Worm (Caenorhabditis elegans) whole organism, mixed stage, embryonic: Measurements from ENCODE around the gene srt-38.

Experiments used
- M03D4.4 ChIP-seq: sonication (generic microtip); optimal IDR thresholded peaks from 2 replicates; lab custom pipeline; 2017; ENCODE audit warnings: mild to moderate bottlenecking, missing genetic modification characterization, missing compliant biosample characterization
- ceh-39 ChIP-seq: fragments of 150-350 bp; optimal IDR thresholded peaks from 2 replicates; lab custom pipeline; 2014; ENCODE audit warnings: missing biosample characterization, missing genetic modification characterization
- ceh-83 ChIP-seq: fragments of 200-800 bp; sonication (Bioruptor generic); optimal IDR thresholded peaks from 2 replicates; lab custom pipeline; 2018; ENCODE audit warnings: mild to moderate bottlenecking, missing genetic modification characterization, missing compliant biosample characterization
- drap-1 ChIP-seq: fragments of 200-800 bp; sonication (Bioruptor generic); optimal IDR thresholded peaks from 3 replicates; lab custom pipeline; 2018; ENCODE audit warnings: mild to moderate bottlenecking, missing genetic modification characterization, missing compliant biosample characterization
- mab-5 ChIP-seq: fragments of 150-350 bp; optimal IDR thresholded peaks from 2 replicates; lab custom pipeline; 2014; ENCODE audit warnings: missing biosample characterization, missing genetic modification characterization
- nhr-28 ChIP-seq: fragments of 150-350 bp; optimal IDR thresholded peaks from 2 replicates; lab custom pipeline; 2014; ENCODE audit warnings: missing biosample characterization, missing genetic modification characterization
- pha-4 ChIP-seq: fragments of 150-350 bp; optimal IDR thresholded peaks from 2 replicates; lab custom pipeline; 2018; ENCODE audit warnings: missing biosample characterization, missing genetic modification reagents, missing genetic modification characterization
- snpc-4 ChIP-seq: fragments of 150-350 bp; optimal IDR thresholded peaks from 2 replicates; lab custom pipeline; 2014; ENCODE audit warnings: missing biosample characterization, missing genetic modification characterization

The srt-38 gene

ce11 chrV:4240292-4240691 lies 30.9 kb downstream of the srt-38 start, which contains the start of gene srh-204:
Gene srh-204 (minus strand): TSS chrV:4240392.
- TF ChIP-seq nhr-28 (no peak), drap-1 (GFP tag; lab: Kevin White, UChicago) (no peak), snpc-4 (tag; lab: Kevin White, UChicago) (no peak), M03D4.4 (no peak)

ce11 chrV:4236118-4236517 lies 35.0 kb downstream of the srt-38 start, which contains the start of gene nlp-13:
Gene nlp-13 (plus strand): TSS chrV:4236418.
- TF ChIP-seq mab-5 (tag; lab: Kevin White, UChicago): no peak
- no peak for TF ChIP-seq pha-4 (tag; lab: Kevin White, UChicago)
- no peak for TF ChIP-seq ceh-39 (tag; lab: Kevin White, UChicago)
- TF ChIP-seq ceh-83: no peak
- TF ChIP-seq, all 35 proteins: peak for 0
